Fruit fly (Drosophila melanogaster): Measurements from ENCODE around the gene slx1.

Gene slx1

DNA sequence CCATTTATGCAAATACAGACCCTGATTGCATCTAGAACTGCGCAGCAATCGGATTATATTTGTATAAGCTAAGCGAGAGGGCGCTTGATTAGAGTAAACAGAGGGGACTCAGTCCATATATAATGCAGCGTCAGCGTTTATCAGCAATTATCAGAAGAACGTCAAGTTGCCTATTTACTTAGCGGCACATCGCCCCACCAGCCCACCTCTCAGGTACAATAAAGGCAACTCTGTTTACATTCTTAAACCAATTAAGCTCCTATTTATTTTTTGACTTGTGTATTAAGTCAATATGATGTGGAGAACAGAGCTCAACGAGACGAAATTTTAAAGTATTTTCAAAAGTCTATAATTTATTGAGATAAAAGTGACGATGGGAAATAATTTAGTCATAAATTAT is 23.2 kb downstream of the slx1 start (continued):
- TF ChIP-seq CG1832 (GFP tag; optimal IDR thresholded peaks at IDR 0.05): no peak
- peak; percentile 41; the same call in 1 of the 2 replicates for TF ChIP-seq CG31224 (GFP tag; IDR thresholded peaks at IDR 0.05)
- TF ChIP-seq CG17612 (GFP tag; IDR thresholded peaks at IDR 0.05): peak; percentile 58; the same call in 1 of the 2 replicates
- TF ChIP-seq Nf-YA (GFP tag; IDR thresholded peaks at IDR 0.05): peak; percentile 80
- peak; percentile 91 for TF ChIP-seq CG8359 (GFP tag; optimal IDR thresholded peaks at IDR 0.05; ENCODE audit: borderline replicate concordance)
- TF ChIP-seq stc (GFP tag; IDR thresholded peaks at IDR 0.05): peak; percentile 66
- TF ChIP-seq dan (GFP tag; IDR thresholded peaks at IDR 0.05): no peak
- TF ChIP-seq Gug (GFP tag; IDR thresholded peaks at IDR 0.05): no peak
- 0 out of 2 replicates have a peak, but pooled peaks have one; percentile 12 for TF ChIP-seq NFAT (GFP tag; IDR thresholded peaks at IDR 0.05)
- peak; percentile 82 for TF ChIP-seq CG10979 (tag; optimal IDR thresholded peaks at IDR 0.05)
- peak; percentile 14 for TF ChIP-seq CG15479 (GFP tag; optimal IDR thresholded peaks at IDR 0.05)
- TF ChIP-seq CG2116 (GFP tag; optimal IDR thresholded peaks at IDR 0.05): no peak
- peak; percentile 93 for TF ChIP-seq nau (GFP tag; optimal IDR thresholded peaks at IDR 0.05)
- peak; percentile 66; the same call in 1 of the 2 replicates for TF ChIP-seq CG11085 (GFP tag; IDR thresholded peaks at IDR 0.05)
- TF ChIP-seq Side (GFP tag; optimal IDR thresholded peaks at IDR 0.05): peak; percentile 85
- no peak for TF ChIP-seq hkb (optimal IDR thresholded peaks at IDR 0.05)
- TF ChIP-seq hkb (GFP tag; IDR thresholded peaks at IDR 0.05): peak; percentile 90
- no peak for TF ChIP-seq CG13123 (GFP tag; optimal IDR thresholded peaks at IDR 0.05)
- no peak for TF ChIP-seq jing (GFP tag; optimal IDR thresholded peaks at IDR 0.05)
- TF ChIP-seq CG11695 (GFP tag; IDR thresholded peaks at IDR 0.05): peak; percentile 85
- no peak for TF ChIP-seq ERR (GFP tag; optimal IDR thresholded peaks at IDR 0.05)
- peak; percentile 79 for TF ChIP-seq Sry-β (GFP tag; optimal IDR thresholded peaks at IDR 0.05)
- TF ChIP-seq mirr (GFP tag; optimal IDR thresholded peaks at IDR 0.05): peak; percentile 59
- peak; percentile 94 for TF ChIP-seq sens (GFP tag)
- peak; percentile 31 for TF ChIP-seq kah (GFP tag; optimal IDR thresholded peaks at IDR 0.05)
- TF ChIP-seq pfk (GFP tag; optimal IDR thresholded peaks at IDR 0.05): peak; percentile 60
- no peak for TF ChIP-seq CG9437 (GFP tag; optimal IDR thresholded peaks at IDR 0.05)
- peak; percentile 84 for TF ChIP-seq CG3281 (GFP tag; optimal IDR thresholded peaks at IDR 0.05)
- TF ChIP-seq CHES-1-like (GFP tag; optimal IDR thresholded peaks at IDR 0.05): peak; percentile 32
- TF ChIP-seq Atf3 (GFP tag; optimal IDR thresholded peaks at IDR 0.05): no peak
- no peak for TF ChIP-seq CG14860 (GFP tag; IDR thresholded peaks at IDR 0.05; ENCODE audit: partially characterized antibody)
- peak; percentile 66; the same call in 1 of the 2 replicates for TF ChIP-seq Rfx (GFP tag; IDR thresholded peaks at IDR 0.05)
- peak; percentile 83 for TF ChIP-seq CG14965 (GFP tag; optimal IDR thresholded peaks at IDR 0.05; ENCODE audit: borderline replicate concordance)
- no peak; the same call in 1 of the 2 replicates for TF ChIP-seq CG16779 (GFP tag; IDR thresholded peaks at IDR 0.05)
- no peak for TF ChIP-seq Adf1 (GFP tag; IDR thresholded peaks at IDR 0.05)
- no peak for TF ChIP-seq vnd (GFP tag; IDR thresholded peaks at IDR 0.05; ENCODE audit: partially characterized antibody)
- no peak for TF ChIP-seq CG12942 (GFP tag; optimal IDR thresholded peaks at IDR 0.05)
- TF ChIP-seq fd102C (GFP tag; optimal IDR thresholded peaks at IDR 0.05): peak; percentile 18
- peak; percentile 92 for TF ChIP-seq CG6813 (GFP tag; optimal IDR thresholded peaks at IDR 0.05)
- TF ChIP-seq CG1792 (GFP tag; optimal IDR thresholded peaks at IDR 0.05): peak; percentile 94
- TF ChIP-seq Ets65A (GFP tag): no peak
- TF ChIP-seq CG2678 (tag; optimal IDR thresholded peaks at IDR 0.05): peak; percentile 91
- no peak for TF ChIP-seq dimm (GFP tag; IDR thresholded peaks at IDR 0.05)
- peak; percentile 54; the same call in 2 of the 3 replicates for TF ChIP-seq croc (GFP tag; conservative IDR thresholded peaks at IDR 0.05)
- TF ChIP-seq gfzf (GFP tag; optimal IDR thresholded peaks at IDR 0.05): no peak
- TF ChIP-seq CG12744 (GFP tag; optimal IDR thresholded peaks at IDR 0.05): no peak
- peak; percentile 79 for TF ChIP-seq CG13296 (GFP tag; optimal IDR thresholded peaks at IDR 0.05)
- TF ChIP-seq CG9932 (GFP tag; IDR thresholded peaks at IDR 0.05): no peak
- peak; percentile 44; the same call in 1 of the 2 replicates for TF ChIP-seq CG5953 (GFP tag; IDR thresholded peaks at IDR 0.05)
- TF ChIP-seq vvl (GFP tag; IDR thresholded peaks at IDR 0.05): peak; percentile 72
- TF ChIP-seq sug (tag; optimal IDR thresholded peaks at IDR 0.05): no peak
- TF ChIP-seq jigr1 (GFP tag; IDR thresholded peaks at IDR 0.05): no peak
